Worm (Caenorhabditis elegans) whole organism, L4/young adult: ENCODE results near the gene nlp-26.

ENCODE experiments used
- W03F9.2 ChIP-seq: fragments of 150-350 bp; optimal IDR thresholded peaks from 2 replicates; lab custom pipeline; 2014; ENCODE audit warnings: missing biosample characterization, missing genetic modification characterization
- dao-5 ChIP-seq: sonication (generic microtip); optimal IDR thresholded peaks from 2 replicates; lab custom pipeline; 2016; ENCODE audit warnings: missing genotype, missing genetic modification characterization, moderate library complexity, missing compliant biosample characterization
- him-1 ChIP-seq: sonication (generic microtip); optimal IDR thresholded peaks from 2 replicates; lab custom pipeline; 2016; ENCODE audit warnings: missing genotype, missing genetic modification reagents, missing genetic modification characterization, missing compliant biosample characterization

DNA sequence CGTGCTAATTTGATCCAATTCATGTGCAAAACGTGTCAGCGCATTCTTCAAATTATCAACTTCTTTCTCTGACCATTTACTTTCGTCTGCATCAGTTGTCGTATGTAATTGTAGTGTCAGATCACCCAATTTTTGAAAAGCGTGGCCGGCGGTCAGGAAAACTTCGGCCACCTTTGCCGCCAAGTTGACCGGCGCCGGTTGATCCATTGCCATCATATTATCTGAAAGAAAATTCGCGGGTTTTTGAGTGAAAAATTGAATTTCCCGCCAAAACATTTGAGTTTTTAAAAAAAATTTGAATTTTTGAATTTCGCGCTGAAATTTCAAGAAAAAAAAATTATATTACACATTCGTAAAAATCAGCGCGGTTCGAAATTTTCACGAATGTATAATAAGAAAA, 24.6 kb downstream of the nlp-26 start:
- TF ChIP-seq him-1 (tag; lab: Kevin White, UChicago) = no peak
- TF ChIP-seq dao-5 = no peak
- TF ChIP-seq W03F9.2 = no peak
